In genomic region chrX:17111958-17112953, dm6 we compare ENCODE assay signal across 4 fruit fly cellular contexts.
TF ChIP-seq lines count a peak whose summit lies in the region.

No protein-coding gene starts in this region.

- no peak for TF ChIP-seq CTCF in whole organism, embryonic (GFP tag; optimal IDR thresholded peaks at IDR 0.05; lab: Kevin White, UChicago)

TF ChIP-seq in whole organism, adult, 20 proteins besides CTCF, POLR2A, EP300 and RAD21:
- TF ChIP-seq Clk (GFP tag; optimal IDR thresholded peaks at IDR 0.05; lab: Kevin White, UChicago) (no peak), CG12768 (GFP tag; optimal IDR thresholded peaks at IDR 0.05; lab: Kevin White, UChicago) (no peak), kay (GFP tag; lab: Kevin White, UChicago; ENCODE audit: borderline replicate concordance) (peak; percentile 7), CG7101 (tag; optimal IDR thresholded peaks at IDR 0.05; lab: Kevin White, UChicago) (no peak), cic (GFP tag; optimal IDR thresholded peaks at IDR 0.05; lab: Kevin White, UChicago) (no peak), CG1620 (GFP tag; optimal IDR thresholded peaks at IDR 0.05; lab: Kevin White, UChicago) (no peak), pad (GFP tag; optimal IDR thresholded peaks at IDR 0.05; lab: Kevin White, UChicago) (no peak)

TF ChIP-seq in whole organism, embryonic, 481 proteins besides CTCF, POLR2A, EP300 and RAD21 (continues in another document):
- TF ChIP-seq CG7745 (tag; optimal IDR thresholded peaks at IDR 0.05; lab: Kevin White, UChicago), result no peak
- peak; percentile 2 for TF ChIP-seq tin (GFP tag; optimal IDR thresholded peaks at IDR 0.05; lab: Kevin White, UChicago)
- TF ChIP-seq sens (GFP tag; lab: Kevin White, UChicago), result peak; percentile 52
- no peak for TF ChIP-seq HLH4C (GFP tag; IDR thresholded peaks at IDR 0.05; lab: Robert Waterston, UW; ENCODE audit: partially characterized antibody)
- no peak for TF ChIP-seq Bdp1 (GFP tag; optimal IDR thresholded peaks at IDR 0.05; lab: Kevin White, UChicago)
- TF ChIP-seq Aef1 (GFP tag; IDR thresholded peaks at IDR 0.05; lab: Robert Waterston, UW), result no peak
- no peak for TF ChIP-seq h (optimal IDR thresholded peaks at IDR 0.05; lab: Kevin White, UChicago)
- TF ChIP-seq crc (GFP tag; optimal IDR thresholded peaks at IDR 0.05; lab: Kevin White, UChicago), result no peak
- no peak for TF ChIP-seq ind (GFP tag; optimal IDR thresholded peaks at IDR 0.05; lab: Kevin White, UChicago)
- TF ChIP-seq CG13775 (GFP tag; optimal IDR thresholded peaks at IDR 0.05; lab: Kevin White, UChicago), result no peak
- TF ChIP-seq sug (tag; optimal IDR thresholded peaks at IDR 0.05; lab: Kevin White, UChicago), result no peak
- no peak for TF ChIP-seq CG6813 (GFP tag; optimal IDR thresholded peaks at IDR 0.05; lab: Kevin White, UChicago)
- peak; percentile 13 for TF ChIP-seq Oli (tag; optimal IDR thresholded peaks at IDR 0.05; lab: Kevin White, UChicago)
- TF ChIP-seq ems (GFP tag; optimal IDR thresholded peaks at IDR 0.05; lab: Kevin White, UChicago), result no peak
- TF ChIP-seq hbn (GFP tag; IDR thresholded peaks at IDR 0.05; lab: Robert Waterston, UW; ENCODE audit: partially characterized antibody), result no peak
- no peak for TF ChIP-seq jigr1 (GFP tag; IDR thresholded peaks at IDR 0.05; lab: Robert Waterston, UW)
- TF ChIP-seq sima (GFP tag; optimal IDR thresholded peaks at IDR 0.05; lab: Kevin White, UChicago), result no peak
- TF ChIP-seq CG1792 (GFP tag; optimal IDR thresholded peaks at IDR 0.05; lab: Kevin White, UChicago), result no peak
- TF ChIP-seq CG3407 (GFP tag; optimal IDR thresholded peaks at IDR 0.05; lab: Kevin White, UChicago), result no peak
- no peak for TF ChIP-seq slp2 (GFP tag; optimal IDR thresholded peaks at IDR 0.05; lab: Kevin White, UChicago)
- no peak for TF ChIP-seq CG30431 (GFP tag; optimal IDR thresholded peaks at IDR 0.05; lab: Kevin White, UChicago)
- no peak for TF ChIP-seq grn (GFP tag; optimal IDR thresholded peaks at IDR 0.05; lab: Kevin White, UChicago)
- TF ChIP-seq Adf1 (GFP tag; IDR thresholded peaks at IDR 0.05; lab: Robert Waterston, UW), result no peak
- TF ChIP-seq CG31365 (tag; optimal IDR thresholded peaks at IDR 0.05; lab: Kevin White, UChicago), result no peak
- TF ChIP-seq CG7786 (GFP tag; optimal IDR thresholded peaks at IDR 0.05; lab: Kevin White, UChicago), result no peak
- TF ChIP-seq CG1603 (tag; optimal IDR thresholded peaks at IDR 0.05; lab: Kevin White, UChicago), result no peak
- TF ChIP-seq hth (optimal IDR thresholded peaks at IDR 0.05; lab: Kevin White, UChicago), result no peak
- TF ChIP-seq Hr39 (optimal IDR thresholded peaks at IDR 0.05; lab: Kevin White, UChicago), result no peak
- no peak for TF ChIP-seq CG14014 (GFP tag; IDR thresholded peaks at IDR 0.05; lab: Robert Waterston, UW)
- TF ChIP-seq CG7839 (tag; optimal IDR thresholded peaks at IDR 0.05; lab: Kevin White, UChicago), result peak; percentile 22

TF ChIP-seq in whole organism, prepupa, 60 proteins besides CTCF, POLR2A, EP300 and RAD21 (continues in another document):
- TF ChIP-seq CG3032 (tag; optimal IDR thresholded peaks at IDR 0.05; lab: Kevin White, UChicago) (peak; percentile 40), pdm3 (GFP tag; optimal IDR thresholded peaks at IDR 0.05; lab: Kevin White, UChicago) (peak; percentile 55), spab (GFP tag; optimal IDR thresholded peaks at IDR 0.05; lab: Kevin White, UChicago) (peak; percentile 23), Met (GFP tag; optimal IDR thresholded peaks at IDR 0.05; lab: Kevin White, UChicago) (peak; percentile 6), CG8632 (GFP tag; optimal IDR thresholded peaks at IDR 0.05; lab: Kevin White, UChicago) (no peak), Lpt (GFP tag; optimal IDR thresholded peaks at IDR 0.05; lab: Kevin White, UChicago) (peak; percentile 42), CG11294 (GFP tag; IDR thresholded peaks at IDR 0.05; lab: Robert Waterston, UW) (0 out of 2 replicates have a peak, but pooled peaks have one; percentile 15), CG6792 (GFP tag; optimal IDR thresholded peaks at IDR 0.05; lab: Kevin White, UChicago) (peak; percentile 8), achi (GFP tag; optimal IDR thresholded peaks at IDR 0.05; lab: Kevin White, UChicago) (peak; percentile 36), CG31627 (GFP tag; optimal IDR thresholded peaks at IDR 0.05; lab: Kevin White, UChicago) (peak; percentile 14), Eip93F (GFP tag; optimal IDR thresholded peaks at IDR 0.05; lab: Kevin White, UChicago) (no peak), fd85E (GFP tag; optimal IDR thresholded peaks at IDR 0.05; lab: Kevin White, UChicago) (no peak), CG8119 (GFP tag; IDR thresholded peaks at IDR 0.05; lab: Robert Waterston, UW) (peak; percentile 35; the same call in 1 of the 3 replicates), Eip78C (GFP tag; lab: Kevin White, UChicago) (peak; percentile 64), esn (GFP tag; optimal IDR thresholded peaks at IDR 0.05; lab: Kevin White, UChicago) (peak; percentile 45), CG32006 (GFP tag; optimal IDR thresholded peaks at IDR 0.05; lab: Kevin White, UChicago) (peak; percentile 76), Gug (GFP tag; IDR thresholded peaks at IDR 0.05; lab: Robert Waterston, UW) (no peak), CG4318 (GFP tag; optimal IDR thresholded peaks at IDR 0.05; lab: Kevin White, UChicago) (peak; percentile 63), Sox102F (GFP tag; optimal IDR thresholded peaks at IDR 0.05; lab: Kevin White, UChicago) (no peak), Hr4 (GFP tag; optimal IDR thresholded peaks at IDR 0.05; lab: Kevin White, UChicago) (peak; percentile 47), svp (GFP tag; lab: Kevin White, UChicago) (peak; percentile 17), acj6 (GFP tag; optimal IDR thresholded peaks at IDR 0.05; lab: Kevin White, UChicago) (peak; percentile 52), Sox14 (GFP tag; optimal IDR thresholded peaks at IDR 0.05; lab: Kevin White, UChicago) (no peak), fkh (GFP tag; optimal IDR thresholded peaks at IDR 0.05; lab: Kevin White, UChicago) (no peak), CG34406 (GFP tag; optimal IDR thresholded peaks at IDR 0.05; lab: Kevin White, UChicago) (no peak), Eip75B (GFP tag; optimal IDR thresholded peaks at IDR 0.05; lab: Kevin White, UChicago) (peak; percentile 47), dac (GFP tag; optimal IDR thresholded peaks at IDR 0.05; lab: Kevin White, UChicago) (peak; percentile 3), salr (GFP tag; optimal IDR thresholded peaks at IDR 0.05; lab: Kevin White, UChicago) (peak in 1 of 2 experiments; percentile 70), Hr38 (GFP tag; optimal IDR thresholded peaks at IDR 0.05; lab: Kevin White, UChicago) (no peak), CG9139 (GFP tag; optimal IDR thresholded peaks at IDR 0.05; lab: Kevin White, UChicago) (no peak), CG6808 (GFP tag; optimal IDR thresholded peaks at IDR 0.05; lab: Kevin White, UChicago) (peak; percentile 48)

TF ChIP-seq in whole organism, pupa, 21 proteins besides CTCF, POLR2A, EP300 and RAD21:
- TF ChIP-seq EcR (GFP tag; optimal IDR thresholded peaks at IDR 0.05; lab: Kevin White, UChicago) (peak; percentile 93), D1 (tag; optimal IDR thresholded peaks at IDR 0.05; lab: Kevin White, UChicago) (no peak), Ets98B (GFP tag; IDR thresholded peaks at IDR 0.05; lab: Robert Waterston, UW) (no peak), CG9948 (tag; optimal IDR thresholded peaks at IDR 0.05; lab: Kevin White, UChicago) (peak; percentile 33), CG14655 (GFP tag; optimal IDR thresholded peaks at IDR 0.05; lab: Kevin White, UChicago) (peak; percentile 78), CG13204 (GFP tag; optimal IDR thresholded peaks at IDR 0.05; lab: Kevin White, UChicago) (no peak), Pif1B (GFP tag; optimal IDR thresholded peaks at IDR 0.05; lab: Kevin White, UChicago) (no peak), CG15710 (tag; optimal IDR thresholded peaks at IDR 0.05; lab: Kevin White, UChicago) (peak; percentile 32), CG8301 (tag; optimal IDR thresholded peaks at IDR 0.05; lab: Kevin White, UChicago) (peak; percentile 46), Pif1A (GFP tag; optimal IDR thresholded peaks at IDR 0.05; lab: Kevin White, UChicago) (no peak), CG34367 (tag; optimal IDR thresholded peaks at IDR 0.05; lab: Kevin White, UChicago) (peak; percentile 10), rn (GFP tag; IDR thresholded peaks at IDR 0.05; lab: Robert Waterston, UW) (no peak), gl (tag; optimal IDR thresholded peaks at IDR 0.05; lab: Kevin White, UChicago) (no peak), CG12605 (GFP tag; IDR thresholded peaks at IDR 0.05; lab: Robert Waterston, UW) (no peak), CG4496 (GFP tag; IDR thresholded peaks at IDR 0.05; lab: Robert Waterston, UW) (peak; percentile 39; the same call in 1 of the 3 replicates), CG8159 (tag; optimal IDR thresholded peaks at IDR 0.05; lab: Kevin White, UChicago) (peak; percentile 52), CG17806 (tag; optimal IDR thresholded peaks at IDR 0.05; lab: Kevin White, UChicago) (peak; percentile 21), CG32121 (GFP tag; IDR thresholded peaks at IDR 0.05; lab: Robert Waterston, UW) (no peak), Snoo (tag; optimal IDR thresholded peaks at IDR 0.05; lab: Kevin White, UChicago) (no peak), fd96Ca (GFP tag; IDR thresholded peaks at IDR 0.05; lab: Robert Waterston, UW) (no peak), CG10348 (GFP tag; IDR thresholded peaks at IDR 0.05; lab: Robert Waterston, UW) (no peak)
